Fruit fly (Drosophila melanogaster) whole organism, wandering third instar larva: ENCODE data around the gene Myt1.

ENCODE experiments used
- CG32264 ChIP-seq: fragments of 200-800 bp; sonication (Bioruptor generic); optimal IDR thresholded peaks from 2 replicates; lab custom pipeline; 2016; ENCODE audit warnings: missing biosample characterization, missing genetic modification characterization
- CG9705 ChIP-seq: fragments of 200-800 bp; sonication (Bioruptor generic); optimal IDR thresholded peaks from 2 replicates; lab custom pipeline; 2018; ENCODE audit warnings: missing biosample characterization, mild to moderate bottlenecking, missing genetic modification characterization
- CrebA ChIP-seq: fragments of 200-800 bp; sonication (Bioruptor generic); optimal IDR thresholded peaks from 2 replicates; lab custom pipeline; 2016; ENCODE audit warnings: missing biosample characterization, mild to moderate bottlenecking, missing genetic modification characterization, borderline replicate concordance
- Dfd ChIP-seq: fragments of >200 bp; optimal IDR thresholded peaks from 2 replicates; lab custom pipeline; 2017; ENCODE audit warnings: missing biosample characterization, missing genetic modification characterization
- Dif ChIP-seq: fragments of 200-275, 200-300 bp; sonication (Bioruptor generic); optimal IDR thresholded peaks from 2 replicates; lab custom pipeline; 2018; ENCODE audit warnings: missing biosample characterization, missing genetic modification characterization; ENCODE audit not compliant: partially characterized antibody
- GATAd ChIP-seq: sonication (Bioruptor generic); optimal IDR thresholded peaks from 2 replicates; lab custom pipeline; 2016; ENCODE audit warnings: missing biosample characterization, missing genetic modification characterization
- HLH106 ChIP-seq: fragments of 200-800 bp; optimal IDR thresholded peaks from 3 replicates; lab custom pipeline; 2019; ENCODE audit warnings: missing biosample characterization, mild to moderate bottlenecking, missing genetic modification characterization, moderate library complexity
- Hnf4 ChIP-seq: fragments of 200-800 bp; sonication (Bioruptor generic); optimal IDR thresholded peaks from 2 replicates; lab custom pipeline; 2016; ENCODE audit warnings: missing biosample characterization, mild to moderate bottlenecking, missing genetic modification characterization
- Hr78 ChIP-seq: fragments of >200 bp; optimal IDR thresholded peaks from 2 replicates; lab custom pipeline; 2017; ENCODE audit warnings: missing biosample characterization, missing genetic modification characterization
- Hr83 ChIP-seq: fragments of 200-300 bp; sonication (Bioruptor generic); optimal IDR thresholded peaks from 2 replicates; lab custom pipeline; 2016; ENCODE audit warnings: missing biosample characterization, mild to moderate bottlenecking, missing genetic modification characterization, moderate library complexity; ENCODE audit not compliant: poor library complexity, severe bottlenecking
- Jra ChIP-seq: sonication (Bioruptor generic); optimal IDR thresholded peaks from 2 replicates; lab custom pipeline; 2016; ENCODE audit warnings: missing biosample characterization, missing genetic modification characterization
- Mio ChIP-seq: sonication (Bioruptor generic); optimal IDR thresholded peaks from 2 replicates; lab custom pipeline; 2016; ENCODE audit warnings: missing biosample characterization, missing genetic modification characterization
- Myc ChIP-seq: fragments of >200 bp; optimal IDR thresholded peaks from 2 replicates; lab custom pipeline; 2017
- N ChIP-seq: fragments of >200 bp; optimal IDR thresholded peaks from 2 replicates; lab custom pipeline; 2018; ENCODE audit warnings: missing biosample characterization, missing external identifiers, missing genetic modification characterization
- OdsH ChIP-seq: fragments of 200-800 bp; sonication (Bioruptor generic); optimal IDR thresholded peaks from 2 replicates; lab custom pipeline; 2016; ENCODE audit warnings: missing biosample characterization, mild to moderate bottlenecking, missing genetic modification characterization
- Rel ChIP-seq, 2 experiments: fragments of 200-800 bp; sonication (Bioruptor generic) in 1 of 2; optimal IDR thresholded peaks; 2 replicates in 1 of 2; 3 replicates in 1 of 2; lab custom pipeline; 2016 to 2019; ENCODE audit warnings: mild to moderate bottlenecking in 2 of 2, missing biosample characterization in 2 of 2, missing genetic modification characterization in 2 of 2, moderate library complexity in 1 of 2
- Sp1 ChIP-seq: fragments of 200-800 bp; sonication (Bioruptor generic); optimal IDR thresholded peaks from 3 replicates; lab custom pipeline; 2019; ENCODE audit warnings: missing biosample characterization, mild to moderate bottlenecking, missing genetic modification characterization, moderate library complexity
- Vsx2 ChIP-seq: fragments of 200-300, 225-300 bp; sonication (Bioruptor generic); optimal IDR thresholded peaks from 2 replicates; lab custom pipeline; 2018; ENCODE audit warnings: missing biosample characterization, missing genetic modification characterization; ENCODE audit not compliant: partially characterized antibody
- br ChIP-seq: fragments of 200-800 bp; sonication (Bioruptor generic); optimal IDR thresholded peaks from 2 replicates; lab custom pipeline; 2016; ENCODE audit warnings: missing biosample characterization, missing genetic modification characterization
- brk ChIP-seq: fragments of 200-800 bp; sonication (Bioruptor generic); optimal IDR thresholded peaks from 2 replicates; lab custom pipeline; 2016; ENCODE audit warnings: missing biosample characterization, mild to moderate bottlenecking, missing genetic modification characterization
- dmrt93B ChIP-seq: fragments of 200-800 bp; sonication (Bioruptor generic); optimal IDR thresholded peaks from 2 replicates; lab custom pipeline; 2018; ENCODE audit warnings: missing biosample characterization, mild to moderate bottlenecking, missing genetic modification characterization
- dsf ChIP-seq: sonication (Bioruptor generic); optimal IDR thresholded peaks from 2 replicates; lab custom pipeline; 2016; ENCODE audit warnings: missing biosample characterization, missing genetic modification characterization, borderline replicate concordance
- ey ChIP-seq: fragments of 200-800 bp; sonication (Bioruptor generic); optimal IDR thresholded peaks from 2 replicates; lab custom pipeline; 2016; ENCODE audit warnings: missing biosample characterization, missing genetic modification characterization
- foxo ChIP-seq, 2 experiments: fragments of 200-800 bp; sonication (Bioruptor generic); optimal IDR thresholded peaks; 2 replicates in 1 of 2; 3 replicates in 1 of 2; lab custom pipeline; 2016 to 2017; ENCODE audit warnings: missing biosample characterization in 2 of 2, missing genetic modification characterization in 2 of 2
- fru ChIP-seq: fragments of 200-800 bp; sonication (Bioruptor generic); optimal IDR thresholded peaks from 3 replicates; lab custom pipeline; 2016; ENCODE audit warnings: missing biosample characterization, mild to moderate bottlenecking, missing genetic modification characterization
- h ChIP-seq: fragments of 200-800 bp; sonication (Bioruptor generic); optimal IDR thresholded peaks from 3 replicates; lab custom pipeline; 2016; ENCODE audit warnings: missing biosample characterization, mild to moderate bottlenecking, missing genetic modification characterization
- jim ChIP-seq: fragments of 175-275, 200-325 bp; sonication (Bioruptor generic); optimal IDR thresholded peaks from 2 replicates; lab custom pipeline; 2016; ENCODE audit warnings: missing biosample characterization, mild to moderate bottlenecking, missing genetic modification characterization
- lola ChIP-seq: fragments of >200 bp; optimal IDR thresholded peaks from 2 replicates; lab custom pipeline; 2017; ENCODE audit warnings: missing biosample characterization, missing genetic modification characterization
- pan ChIP-seq: fragments of >200 bp; optimal IDR thresholded peaks from 2 replicates; lab custom pipeline; 2017
- psq ChIP-seq: fragments of 200-800 bp; sonication (Bioruptor generic); optimal IDR thresholded peaks from 3 replicates; lab custom pipeline; 2017; ENCODE audit warnings: missing biosample characterization, mild to moderate bottlenecking, missing genetic modification characterization, moderate library complexity
- sage ChIP-seq: fragments of 200-800 bp; sonication (Bioruptor generic); optimal IDR thresholded peaks from 2 replicates; lab custom pipeline; 2016; ENCODE audit warnings: missing biosample characterization, mild to moderate bottlenecking, missing genetic modification characterization
- tai ChIP-seq: sonication (Bioruptor generic); optimal IDR thresholded peaks from 2 replicates; lab custom pipeline; 2016; ENCODE audit warnings: missing biosample characterization, missing genetic modification characterization
- usp ChIP-seq: fragments of >200 bp; optimal IDR thresholded peaks from 2 replicates; lab custom pipeline; 2017; ENCODE audit warnings: missing biosample characterization, missing genetic modification characterization
- woc ChIP-seq: sonication (Bioruptor generic); optimal IDR thresholded peaks from 2 replicates; lab custom pipeline; 2016; ENCODE audit warnings: missing biosample characterization, mild to moderate bottlenecking, missing genetic modification characterization

The Myt1 gene

dm6 chr3L:5817177-5817576 is 37.8 kb upstream of the Myt1 start:
- TF ChIP-seq psq (GFP tag; lab: Kevin White, UChicago), result no peak
- TF ChIP-seq lola, result no peak
- TF ChIP-seq Mio, result no peak
- TF ChIP-seq Vsx2 (GFP tag; lab: Kevin White, UChicago), result no peak
- no peak for TF ChIP-seq Dif
- TF ChIP-seq OdsH (GFP tag; lab: Kevin White, UChicago), result no peak
- TF ChIP-seq Hr83 (GFP tag; lab: Kevin White, UChicago), result no peak
- TF ChIP-seq brk (GFP tag; lab: Kevin White, UChicago), result no peak
- TF ChIP-seq ey (GFP tag; lab: Kevin White, UChicago), result no peak
- TF ChIP-seq br (GFP tag; lab: Kevin White, UChicago), result no peak
- no peak for TF ChIP-seq woc (GFP tag; lab: Kevin White, UChicago)
- TF ChIP-seq Jra, result no peak
- no peak for TF ChIP-seq Dfd
- no peak for TF ChIP-seq Hr78
- TF ChIP-seq CG9705 (GFP tag; lab: Kevin White, UChicago), result no peak
- no peak for TF ChIP-seq Rel (GFP tag; optimal IDR thresholded peaks at IDR 0.05; lab: Kevin White, UChicago)
- TF ChIP-seq Rel (tag; optimal IDR thresholded peaks at IDR 0.05; lab: Kevin White, UChicago), result no peak
- TF ChIP-seq sage, result no peak
- no peak for TF ChIP-seq Hnf4 (GFP tag; lab: Kevin White, UChicago)
- no peak for TF ChIP-seq Myc

DNA sequence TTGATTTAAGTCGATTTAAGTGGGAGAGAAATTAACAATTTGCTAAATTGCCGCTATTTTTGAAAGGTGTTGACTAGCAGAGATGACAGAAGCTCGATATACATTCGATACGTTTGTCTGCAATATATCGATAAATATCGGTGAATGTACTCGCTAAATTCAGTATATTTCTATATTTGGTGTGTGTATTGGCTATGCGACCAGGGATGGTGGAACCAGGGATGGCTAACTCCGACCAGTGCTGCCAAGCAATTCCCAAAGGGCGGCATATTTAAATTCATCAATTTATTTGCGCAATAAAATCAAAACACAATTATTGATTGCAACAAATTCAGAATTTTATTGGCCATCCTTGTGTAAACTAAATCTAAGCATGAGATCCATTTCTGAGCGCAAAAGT is 33.6 kb upstream of the Myt1 start, which contains the start of gene mad2:
mad2 (minus strand) TSS at position 78 of the 400 bp plus-strand sequence.
- TF ChIP-seq h (no peak), CrebA (no peak)

DNA sequence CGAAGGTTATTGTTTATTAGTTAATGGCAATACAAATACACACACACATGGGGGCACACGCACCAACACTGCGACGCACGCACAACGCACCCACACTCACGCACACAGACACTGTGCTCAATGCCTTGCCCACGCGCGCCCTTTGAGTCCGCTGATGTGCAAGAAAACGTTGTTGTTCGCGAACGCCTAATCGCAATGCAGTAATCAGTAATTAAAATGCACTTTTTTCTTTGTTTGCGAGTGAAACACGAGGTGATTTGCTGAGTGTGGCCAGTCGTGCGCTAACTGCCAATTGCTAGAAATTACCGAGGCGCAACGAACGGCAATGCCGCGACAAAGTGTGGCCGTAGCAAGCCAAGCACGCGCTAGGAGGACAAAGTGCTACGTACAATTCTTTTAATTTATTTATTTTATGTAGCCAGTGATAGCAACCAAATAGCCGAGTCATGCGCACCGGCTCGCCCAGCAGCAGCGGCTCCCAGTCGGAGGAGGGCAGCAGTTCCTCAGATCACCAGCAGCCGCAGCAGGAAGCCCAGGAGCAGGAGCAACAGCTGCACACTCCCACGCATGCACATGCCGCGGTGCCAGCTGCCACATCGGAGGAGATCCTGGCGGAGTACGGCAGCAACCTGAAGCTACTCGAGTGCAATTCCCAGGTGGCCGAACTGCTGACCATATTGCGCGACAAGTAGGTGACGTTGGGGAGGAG is 31.4 kb upstream of the Myt1 start, which contains the start of the genes S6k and kri:
S6k (minus strand) TSS at position 299 of the 709 bp plus-strand sequence.
kri (plus strand) TSS at position 341 of the 709 bp plus-strand sequence.
- TF ChIP-seq Hr83 (GFP tag; lab: Kevin White, UChicago) (peak; percentile 88), Dfd (no peak), Sp1 (GFP tag; lab: Kevin White, UChicago) (peak; percentile 40), usp (no peak), tai (GFP tag; lab: Kevin White, UChicago) (no peak), woc (GFP tag; lab: Kevin White, UChicago) (no peak), dmrt93B (GFP tag; lab: Kevin White, UChicago) (no peak), CrebA (no peak), CG32264 (GFP tag; lab: Kevin White, UChicago) (no peak), pan (lab: Kevin White, UChicago) (no peak), ey (GFP tag; lab: Kevin White, UChicago) (peak; percentile 23), N (GFP tag; lab: Kevin White, UChicago) (no peak), Myc (peak; percentile 22), dsf (GFP tag; lab: Kevin White, UChicago) (no peak), GATAd (GFP tag; lab: Kevin White, UChicago) (no peak), br (GFP tag; lab: Kevin White, UChicago) (no peak), Rel (GFP tag; optimal IDR thresholded peaks at IDR 0.05; lab: Kevin White, UChicago) (no peak), Rel (tag; optimal IDR thresholded peaks at IDR 0.05; lab: Kevin White, UChicago) (peak; percentile 57), fru (GFP tag; lab: Kevin White, UChicago) (peak; percentile 44), lola (no peak), Hr78 (no peak), Dif (no peak), h (peak; percentile 86), foxo (GFP tag; optimal IDR thresholded peaks at IDR 0.05; lab: Kevin White, UChicago) (peak in 1 of 2 experiments; percentile 15), HLH106 (no peak), OdsH (GFP tag; lab: Kevin White, UChicago) (no peak), Mio (no peak), jim (GFP tag; lab: Kevin White, UChicago) (peak; percentile 28), Jra (no peak), sage (no peak), Hnf4 (GFP tag; lab: Kevin White, UChicago) (peak; percentile 57)
